Fruit fly (Drosophila melanogaster): Measurements from ENCODE around the gene Ir40a.

dm6 chr2L:22148713-22149112, 65.5 kb downstream of the Ir40a start:
- TF ChIP-seq CG8478 (optimal IDR thresholded peaks at IDR 0.05) = no peak
- TF ChIP-seq CTCF (optimal IDR thresholded peaks at IDR 0.05) = no peak
